Worm (Caenorhabditis elegans): ENCODE results near the gene efl-2.

efl-2 gene

ce11 chrII:13447166-13447643, 41.3 kb downstream of the efl-2 start, which contains the start of gene tbc-14:
Gene tbc-14 (minus strand): TSS chrII:13447593.
- TF ChIP-seq unc-62 (GFP tag; optimal IDR thresholded peaks at IDR 0.05), result no peak

- no peak for TF ChIP-seq unc-62 (GFP tag; optimal IDR thresholded peaks at IDR 0.05)
Measured at ce11 chrII:13447668-13448067, 41.7 kb downstream of the efl-2 start.

ce11 chrII:13451321-13451720, 45.4 kb downstream of the efl-2 start:
- no peak for TF ChIP-seq unc-62 (GFP tag; optimal IDR thresholded peaks at IDR 0.05)

- TF ChIP-seq unc-62 (GFP tag; optimal IDR thresholded peaks at IDR 0.05), result no peak
Measured at ce11 chrII:13454839-13455238, 48.9 kb downstream of the efl-2 start.

- no peak for TF ChIP-seq unc-62 (GFP tag; optimal IDR thresholded peaks at IDR 0.05)
Measured at ce11 chrII:13456622-13457021, 50.7 kb downstream of the efl-2 start.

ce11 chrII:13460592-13461395, 54.9 kb downstream of the efl-2 start, which contains the start of gene pqn-27:
Gene pqn-27 (minus strand): TSS chrII:13460642.
- no peak for TF ChIP-seq unc-62 (GFP tag; optimal IDR thresholded peaks at IDR 0.05)

Data from whole organism, dauer.